Fruit fly (Drosophila melanogaster): Measurements from ENCODE around the gene Taf4.
A peak's percentile ranks its signal among the peaks of the same experiment; 100 is the strongest.

Gene Taf4

DNA sequence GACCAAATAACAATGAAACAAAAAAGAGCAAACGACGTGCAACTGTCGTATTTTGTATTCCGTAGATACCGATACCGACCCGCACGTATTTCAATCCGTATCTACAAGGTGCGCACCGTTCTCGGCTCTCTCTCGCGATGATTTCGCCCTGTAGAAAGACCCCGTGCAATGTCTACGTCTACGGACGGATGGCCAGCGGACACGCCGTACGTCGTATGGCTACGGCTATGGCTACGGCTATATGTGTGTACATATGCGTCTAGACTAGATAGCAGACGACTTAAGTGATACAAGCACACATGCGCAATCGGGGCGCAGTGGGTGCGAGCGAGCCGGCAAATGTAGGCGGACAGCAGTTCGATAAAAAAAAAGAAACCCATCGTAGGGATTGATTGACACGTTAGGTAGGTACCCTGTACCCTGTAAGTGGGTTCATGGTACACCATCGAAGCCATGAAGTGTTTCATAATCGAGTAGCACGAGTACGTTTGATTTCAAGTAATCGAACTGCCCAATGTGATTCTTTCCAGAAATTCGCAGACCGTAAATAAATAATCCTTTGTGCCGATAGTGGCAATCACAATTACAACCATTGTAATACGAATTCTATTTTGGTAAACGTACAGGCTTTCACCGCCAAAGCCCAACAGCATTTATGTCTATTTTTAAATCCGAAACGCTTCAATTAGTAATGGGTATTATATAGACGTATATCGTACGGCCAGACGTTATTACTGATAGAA is 36.6 kb downstream of the Taf4 start (continued):
- no peak for TF ChIP-seq pzg (GFP tag; optimal IDR thresholded peaks at IDR 0.05)
- TF ChIP-seq wor (GFP tag; IDR thresholded peaks at IDR 0.05), result no peak
- TF ChIP-seq CG30403 (GFP tag; optimal IDR thresholded peaks at IDR 0.05), result peak; percentile 46
- TF ChIP-seq CG3281 (GFP tag; optimal IDR thresholded peaks at IDR 0.05), result peak; percentile 8
- no peak for TF ChIP-seq insv (GFP tag; optimal IDR thresholded peaks at IDR 0.05)
- TF ChIP-seq Dbx (GFP tag; IDR thresholded peaks at IDR 0.05), result no peak
- TF ChIP-seq esg (GFP tag; conservative IDR thresholded peaks at IDR 0.05), result no peak

DNA sequence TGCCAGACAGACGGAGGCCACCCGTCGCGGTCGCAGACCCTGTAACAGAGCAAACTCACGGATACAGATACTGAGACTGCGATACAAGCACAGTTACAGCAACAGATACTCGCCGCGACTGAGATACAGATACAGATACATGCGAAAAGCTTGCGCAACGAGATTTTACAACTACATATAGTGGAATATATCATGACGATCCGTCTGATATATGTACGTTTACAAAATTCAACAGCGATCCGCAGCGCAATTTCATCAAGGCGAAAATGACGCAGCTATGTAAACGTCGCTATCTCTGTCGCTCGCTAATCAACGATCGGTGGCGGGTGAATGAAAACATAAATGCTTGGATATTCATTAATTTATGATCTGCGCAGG is 37.1 kb downstream of the Taf4 start:
- TF ChIP-seq CG10979 (tag; optimal IDR thresholded peaks at IDR 0.05) (no peak), sd (tag; optimal IDR thresholded peaks at IDR 0.05) (peak; percentile 81), phol (tag; optimal IDR thresholded peaks at IDR 0.05) (no peak), CG7839 (tag; optimal IDR thresholded peaks at IDR 0.05) (no peak), hth (optimal IDR thresholded peaks at IDR 0.05) (no peak), grn (GFP tag; optimal IDR thresholded peaks at IDR 0.05) (peak; percentile 46), CG10654 (GFP tag; optimal IDR thresholded peaks at IDR 0.05) (no peak), Pdp1 (GFP tag; optimal IDR thresholded peaks at IDR 0.05) (peak in 1 of 2 experiments; percentile 94), CG11085 (GFP tag; IDR thresholded peaks at IDR 0.05) (no peak), mirr (GFP tag; optimal IDR thresholded peaks at IDR 0.05) (peak; percentile 97), CG12071 (GFP tag; optimal IDR thresholded peaks at IDR 0.05) (peak; percentile 29), CG7928 (GFP tag; optimal IDR thresholded peaks at IDR 0.05) (no peak), CG15073 (GFP tag; optimal IDR thresholded peaks at IDR 0.05) (no peak), Adf1 (GFP tag; IDR thresholded peaks at IDR 0.05) (peak; percentile 54), br (optimal IDR thresholded peaks at IDR 0.05) (no peak), exex (tag; optimal IDR thresholded peaks at IDR 0.05) (peak; percentile 14), CG2875 (GFP tag; optimal IDR thresholded peaks at IDR 0.05) (no peak), ci (GFP tag; IDR thresholded peaks at IDR 0.05) (0 out of 3 replicates have a peak, but pooled peaks have one; percentile 14), B-H2 (GFP tag; optimal IDR thresholded peaks at IDR 0.05) (peak; percentile 20), CG7372 (GFP tag; IDR thresholded peaks at IDR 0.05) (no peak), HLH4C (GFP tag; IDR thresholded peaks at IDR 0.05; ENCODE audit: partially characterized antibody) (peak; percentile 36; the same call in 1 of the 3 replicates), CG6175 (GFP tag; IDR thresholded peaks at IDR 0.05) (no peak), Med (GFP tag) (peak; percentile 79), CG13894 (tag; optimal IDR thresholded peaks at IDR 0.05) (peak; percentile 90), caup (GFP tag; optimal IDR thresholded peaks at IDR 0.05; ENCODE audit: severe bottlenecking) (peak; percentile 26), chinmo (GFP tag; IDR thresholded peaks at IDR 0.05; ENCODE audit: partially characterized antibody) (peak; percentile 91; the same call in 3 of the 4 replicates), ERR (GFP tag; optimal IDR thresholded peaks at IDR 0.05) (no peak), ftz-f1 (GFP tag; optimal IDR thresholded peaks at IDR 0.05) (peak; percentile 21), CG12769 (tag; optimal IDR thresholded peaks at IDR 0.05) (peak; percentile 52), cg (GFP tag; optimal IDR thresholded peaks at IDR 0.05) (peak; percentile 46), Hr51 (GFP tag; optimal IDR thresholded peaks at IDR 0.05) (no peak), CG12942 (GFP tag; optimal IDR thresholded peaks at IDR 0.05) (no peak), nom (GFP tag; optimal IDR thresholded peaks at IDR 0.05) (peak; percentile 51), CG9215 (GFP tag; IDR thresholded peaks at IDR 0.05) (no peak), tgo (GFP tag; IDR thresholded peaks at IDR 0.05) (no peak), CG11723 (GFP tag; optimal IDR thresholded peaks at IDR 0.05) (no peak), CG15514 (GFP tag; optimal IDR thresholded peaks at IDR 0.05) (peak; percentile 21), rib (GFP tag; IDR thresholded peaks at IDR 0.05) (peak; percentile 39; the same call in 1 of the 2 replicates), ap (GFP tag; IDR thresholded peaks at IDR 0.05) (no peak), CG30403 (GFP tag; optimal IDR thresholded peaks at IDR 0.05) (no peak), sug (tag; optimal IDR thresholded peaks at IDR 0.05) (peak; percentile 27), YL-1 (GFP tag; optimal IDR thresholded peaks at IDR 0.05) (no peak)

Data from whole organism, embryonic.